Worm (Caenorhabditis elegans) whole organism, early embryonic: ENCODE measurements around the gene Y76B12C.4.
"Not testable (repeated sequence)": the region's sequence is repeated elsewhere in the genome, so short reads cannot be mapped to it uniquely, and the experiment has no call there.

Source experiments
- ceh-36 ChIP-seq: sonication (generic microtip); optimal IDR thresholded peaks from 2 replicates; lab custom pipeline; 2016; ENCODE audit warnings: missing genetic modification characterization, inconsistent platforms, missing compliant biosample characterization
- flt-1 ChIP-seq: fragments of 200-800 bp; sonication (Bioruptor generic); IDR thresholded peaks from 2 replicates; pipeline ENCODE4 v1.3.6; 2022; ENCODE audit warnings: missing genetic modification characterization, missing compliant biosample characterization
- hnd-1 ChIP-seq: sonication (generic microtip); optimal IDR thresholded peaks from 2 replicates; lab custom pipeline; 2016; ENCODE audit warnings: missing genetic modification characterization, missing compliant biosample characterization
- pes-1 ChIP-seq: fragments of 200-800 bp; sonication (Bioruptor generic); IDR thresholded peaks from 2 replicates; pipeline ENCODE4 v1.3.6; 2022; ENCODE audit warnings: missing genetic modification reagents, missing genetic modification characterization, missing compliant biosample characterization
- scrt-1 ChIP-seq: fragments of 200-800 bp; sonication (Bioruptor generic); IDR thresholded peaks from 2 replicates; pipeline ENCODE4 v1.3.6; 2022; ENCODE audit warnings: missing genetic modification characterization, missing compliant biosample characterization
- tbx-37 ChIP-seq: fragments of 200-800 bp; sonication (Bioruptor generic); conservative IDR thresholded peaks from 2 replicates; pipeline ENCODE4 v1.3.6; 2022; ENCODE audit warnings: missing genetic modification reagents, missing genetic modification characterization, missing compliant biosample characterization

- not testable (repeated sequence) for TF ChIP-seq scrt-1 (GFP tag; lab: Robert Waterston, UW); pes-1; hnd-1 (tag; lab: Kevin White, UChicago); tbx-37; flt-1 (GFP tag; lab: Robert Waterston, UW)
- peak; percentile 91 for TF ChIP-seq ceh-36 (tag; lab: Kevin White, UChicago)
Measured at ce11 chrIV:1949870-1950269, 22.3 kb downstream of the Y76B12C.4 start.
